Fruit fly (Drosophila melanogaster): Measurements from ENCODE around the gene CG34178.

dm6 chr2L:4442010-4442587 is 8.4 kb downstream of the CG34178 start, which contains the start of the genes Sfp24F and CG15432:
- TF ChIP-seq CG8478 (optimal IDR thresholded peaks at IDR 0.05) (no peak), psq (optimal IDR thresholded peaks at IDR 0.05) (no peak), Dll (optimal IDR thresholded peaks at IDR 0.05) (no peak), EcR (GFP tag; optimal IDR thresholded peaks at IDR 0.05) (no peak)

Measured in whole organism.